Worm (Caenorhabditis elegans) whole organism, late embryonic: ENCODE data around the gene lis-1.
A peak's percentile ranks its signal among the peaks of the same experiment; 100 is the strongest.

ENCODE experiments used
- C08G9.2 ChIP-seq: sonication (generic microtip); optimal IDR thresholded peaks from 2 replicates; lab custom pipeline; 2016; ENCODE audit warnings: mild to moderate bottlenecking, missing genetic modification characterization, moderate library complexity, missing compliant biosample characterization
- C38D4.7 ChIP-seq: fragments of 200-800 bp; sonication (Bioruptor generic); optimal IDR thresholded peaks from 2 replicates; lab custom pipeline; 2018; ENCODE audit warnings: mild to moderate bottlenecking, missing genetic modification characterization, moderate library complexity, missing compliant biosample characterization
- K02D7.2 ChIP-seq: sonication (generic microtip); optimal IDR thresholded peaks from 2 replicates; lab custom pipeline; 2017; ENCODE audit warnings: mild to moderate bottlenecking, missing genetic modification characterization, missing compliant biosample characterization
- K09A11.1 ChIP-seq: sonication (generic microtip); optimal IDR thresholded peaks from 2 replicates; lab custom pipeline; 2017; ENCODE audit warnings: antibody characterized with exemption, mild to moderate bottlenecking, missing genetic modification characterization, missing compliant biosample characterization; ENCODE audit not compliant: insufficient read depth
- T23F11.4 ChIP-seq: fragments of 200-800 bp; sonication (Bioruptor generic); optimal IDR thresholded peaks from 2 replicates; lab custom pipeline; 2018; ENCODE audit warnings: mild to moderate bottlenecking, missing genetic modification characterization, missing compliant biosample characterization
- Y22D7AL.16 ChIP-seq: sonication (generic microtip); optimal IDR thresholded peaks from 2 replicates; lab custom pipeline; 2016; ENCODE audit warnings: missing genetic modification characterization, missing compliant biosample characterization
- ahr-1 ChIP-seq: sonication (generic microtip); optimal IDR thresholded peaks from 2 replicates; lab custom pipeline; 2016; ENCODE audit warnings: missing genetic modification characterization, missing compliant biosample characterization
- ceh-14 ChIP-seq: sonication (generic microtip); optimal IDR thresholded peaks from 2 replicates; lab custom pipeline; 2016; ENCODE audit warnings: missing genotype, missing genetic modification characterization, missing compliant biosample characterization
- ceh-18 ChIP-seq: sonication (generic microtip); optimal IDR thresholded peaks from 2 replicates; lab custom pipeline; 2016; ENCODE audit warnings: missing genetic modification characterization, missing compliant biosample characterization
- ceh-19 ChIP-seq: fragments of 200-800 bp; sonication (Bioruptor generic); optimal IDR thresholded peaks from 2 replicates; lab custom pipeline; 2018; ENCODE audit warnings: mild to moderate bottlenecking, missing genetic modification characterization, missing compliant biosample characterization
- ceh-22 ChIP-seq: sonication (generic microtip); optimal IDR thresholded peaks from 2 replicates; lab custom pipeline; 2017; ENCODE audit warnings: missing biosample characterization, missing genetic modification characterization
- ceh-24 ChIP-seq: sonication (generic microtip); optimal IDR thresholded peaks from 2 replicates; lab custom pipeline; 2016; ENCODE audit warnings: mild to moderate bottlenecking, missing genetic modification characterization, missing compliant biosample characterization
- ceh-30 ChIP-seq: fragments of 150-350 bp; optimal IDR thresholded peaks from 2 replicates; lab custom pipeline; 2014; ENCODE audit warnings: missing biosample characterization, missing genetic modification characterization
- ceh-31 ChIP-seq: sonication (generic microtip); optimal IDR thresholded peaks from 2 replicates; lab custom pipeline; 2016; ENCODE audit warnings: missing genetic modification characterization, missing compliant biosample characterization
- ceh-45 ChIP-seq: fragments of 200-800 bp; sonication (Bioruptor generic); IDR thresholded peaks from 2 replicates; pipeline ENCODE4 v1.3.6; 2022; ENCODE audit warnings: missing genetic modification reagents, missing genetic modification characterization, missing compliant biosample characterization
- ceh-6 ChIP-seq: fragments of 200-800 bp; sonication (Bioruptor generic); optimal IDR thresholded peaks from 2 replicates; lab custom pipeline; 2018; ENCODE audit warnings: mild to moderate bottlenecking, missing genetic modification characterization, missing compliant biosample characterization
- ceh-9 ChIP-seq: sonication (generic microtip); optimal IDR thresholded peaks from 2 replicates; lab custom pipeline; 2016; ENCODE audit warnings: mild to moderate bottlenecking, missing genetic modification characterization, inconsistent platforms, missing compliant biosample characterization
- che-1 ChIP-seq: sonication (generic microtip); optimal IDR thresholded peaks from 2 replicates; lab custom pipeline; 2016; ENCODE audit warnings: mild to moderate bottlenecking, missing genetic modification characterization, missing compliant biosample characterization
- dmd-4 ChIP-seq: sonication (generic microtip); optimal IDR thresholded peaks from 2 replicates; lab custom pipeline; 2016; ENCODE audit warnings: borderline replicate concordance, missing genetic modification characterization, missing compliant biosample characterization
- dve-1 ChIP-seq: sonication (generic microtip); optimal IDR thresholded peaks from 2 replicates; lab custom pipeline; 2017; ENCODE audit warnings: antibody characterized with exemption, mild to moderate bottlenecking, missing genetic modification characterization, missing compliant biosample characterization
- elt-2 ChIP-seq: sonication (generic microtip); optimal IDR thresholded peaks from 2 replicates; lab custom pipeline; 2016; ENCODE audit warnings: missing genetic modification reagents, missing genetic modification characterization, missing compliant biosample characterization
- ets-4 ChIP-seq: sonication (generic microtip); optimal IDR thresholded peaks from 2 replicates; lab custom pipeline; 2016; ENCODE audit warnings: missing genetic modification characterization, missing compliant biosample characterization
- fax-1 ChIP-seq: sonication (generic microtip); optimal IDR thresholded peaks from 2 replicates; lab custom pipeline; 2016; ENCODE audit warnings: missing genotype, missing genetic modification characterization, missing compliant biosample characterization
- fkh-10 ChIP-seq: fragments of 150-350 bp; optimal IDR thresholded peaks from 2 replicates; lab custom pipeline; 2014; ENCODE audit warnings: missing biosample characterization, missing genetic modification reagents, missing genetic modification characterization
- fkh-6 ChIP-seq: sonication (generic microtip); optimal IDR thresholded peaks from 2 replicates; lab custom pipeline; 2016; ENCODE audit warnings: missing genetic modification characterization, missing compliant biosample characterization
- gmeb-2 ChIP-seq: sonication (generic microtip); optimal IDR thresholded peaks from 2 replicates; lab custom pipeline; 2016; ENCODE audit warnings: missing genetic modification characterization, inconsistent platforms, missing compliant biosample characterization
- hlh-13 ChIP-seq: fragments of 200-800 bp; sonication (Bioruptor generic); optimal IDR thresholded peaks from 2 replicates; lab custom pipeline; 2018; ENCODE audit warnings: mild to moderate bottlenecking, missing genetic modification characterization, missing compliant biosample characterization
- hlh-15 ChIP-seq: sonication (generic microtip); optimal IDR thresholded peaks from 2 replicates; lab custom pipeline; 2016; ENCODE audit warnings: missing genetic modification characterization, missing compliant biosample characterization
- hlh-30 ChIP-seq: sonication (generic microtip); optimal IDR thresholded peaks from 2 replicates; lab custom pipeline; 2017; ENCODE audit warnings: antibody characterized with exemption, missing genetic modification characterization, missing compliant biosample characterization; ENCODE audit not compliant: insufficient read depth
- lin-11 ChIP-seq: fragments of 200-800 bp; sonication (Bioruptor generic); optimal IDR thresholded peaks from 2 replicates; lab custom pipeline; 2018; ENCODE audit warnings: mild to moderate bottlenecking, missing genetic modification characterization, missing compliant biosample characterization
- madf-2 ChIP-seq: sonication (generic microtip); optimal IDR thresholded peaks from 2 replicates; lab custom pipeline; 2017; ENCODE audit warnings: missing genetic modification characterization, missing compliant biosample characterization
- mec-3 ChIP-seq: sonication (generic microtip); optimal IDR thresholded peaks from 2 replicates; lab custom pipeline; 2016; ENCODE audit warnings: borderline replicate concordance, missing genetic modification characterization, missing compliant biosample characterization
- npax-4 ChIP-seq: sonication (generic microtip); optimal IDR thresholded peaks from 2 replicates; lab custom pipeline; 2016; ENCODE audit warnings: missing genetic modification characterization, missing compliant biosample characterization
- odd-2 ChIP-seq: sonication (generic microtip); optimal IDR thresholded peaks from 2 replicates; lab custom pipeline; 2017; ENCODE audit warnings: antibody characterized with exemption, mild to moderate bottlenecking, missing genetic modification characterization, missing compliant biosample characterization
- pat-9 ChIP-seq: fragments of 200-800 bp; sonication (Bioruptor generic); optimal IDR thresholded peaks from 2 replicates; lab custom pipeline; 2018; ENCODE audit warnings: mild to moderate bottlenecking, missing genetic modification characterization, moderate library complexity, missing compliant biosample characterization
- pha-2 ChIP-seq: sonication (generic microtip); optimal IDR thresholded peaks from 2 replicates; lab custom pipeline; 2017; ENCODE audit warnings: mild to moderate bottlenecking, missing genetic modification characterization, missing compliant biosample characterization
- pha-4 ChIP-seq: fragments of 150-350 bp; optimal IDR thresholded peaks from 2 replicates; lab custom pipeline; 2018; ENCODE audit warnings: missing biosample characterization, missing genetic modification reagents, missing genetic modification characterization
- ref-2 ChIP-seq: sonication (generic microtip); optimal IDR thresholded peaks from 2 replicates; lab custom pipeline; 2016; ENCODE audit warnings: missing genetic modification characterization, missing compliant biosample characterization
- rnt-1 ChIP-seq: sonication (generic microtip); optimal IDR thresholded peaks from 2 replicates; lab custom pipeline; 2016; ENCODE audit warnings: missing genetic modification characterization, missing compliant biosample characterization
- sdc-2 ChIP-seq: sonication (generic microtip); optimal IDR thresholded peaks from 2 replicates; lab custom pipeline; 2016; ENCODE audit warnings: missing genotype, missing genetic modification characterization, missing compliant biosample characterization
- sox-4 ChIP-seq: sonication (generic microtip); optimal IDR thresholded peaks from 2 replicates; lab custom pipeline; 2017; ENCODE audit warnings: mild to moderate bottlenecking, missing genetic modification characterization, inconsistent platforms, missing compliant biosample characterization
- syd-9 ChIP-seq: sonication (generic microtip); optimal IDR thresholded peaks from 2 replicates; lab custom pipeline; 2016; ENCODE audit warnings: mild to moderate bottlenecking, missing genetic modification characterization, moderate library complexity, missing compliant biosample characterization
- tbx-2 ChIP-seq: sonication (generic microtip); optimal IDR thresholded peaks from 2 replicates; lab custom pipeline; 2016; ENCODE audit warnings: missing genetic modification characterization, missing compliant biosample characterization
- ttx-3 ChIP-seq: sonication (generic microtip); optimal IDR thresholded peaks from 2 replicates; lab custom pipeline; 2016; ENCODE audit warnings: missing genetic modification reagents, missing genetic modification characterization, missing compliant biosample characterization
- unc-3 ChIP-seq, 2 experiments: fragments of 200-800 bp in 1 of 2; sonication (Bioruptor generic) in 1 of 2; sonication (generic microtip) in 1 of 2; conservative IDR thresholded peaks in 1 of 2; optimal IDR thresholded peaks in 1 of 2; 2 replicates each; pipeline versions ENCODE4 v1.3.6 to Lab custom; 2016 to 2022; ENCODE audit warnings: missing compliant biosample characterization in 2 of 2, missing genetic modification characterization in 2 of 2, missing genetic modification reagents in 1 of 2
- unc-42 ChIP-seq: sonication (generic microtip); optimal IDR thresholded peaks from 2 replicates; lab custom pipeline; 2016; ENCODE audit warnings: missing genotype, missing genetic modification characterization, missing compliant biosample characterization
- zip-5 ChIP-seq: sonication (generic microtip); optimal IDR thresholded peaks from 2 replicates; lab custom pipeline; 2016; ENCODE audit warnings: missing genetic modification characterization, missing compliant biosample characterization

lis-1 gene

DNA sequence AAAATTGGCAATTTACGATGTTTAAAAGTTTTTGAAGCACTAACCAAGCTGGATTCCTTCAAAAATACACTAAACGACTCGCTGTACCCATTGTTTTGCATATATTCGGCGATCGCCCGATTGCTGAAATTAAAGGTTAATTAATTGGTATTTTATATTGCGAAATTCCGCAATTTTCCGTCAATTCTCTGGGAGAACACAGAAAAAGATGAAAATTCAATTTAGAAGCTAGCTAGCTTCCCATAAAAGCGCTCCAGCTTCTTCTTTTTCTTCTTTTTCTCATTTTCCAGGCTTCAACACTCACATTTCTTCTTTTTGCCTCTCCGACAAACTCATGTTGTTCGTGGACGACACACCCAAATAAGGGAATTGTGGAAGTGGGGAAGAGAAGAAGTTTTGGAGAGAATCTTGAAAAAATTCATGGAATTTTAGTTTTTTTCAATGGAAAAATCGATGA lies at the start of gene lis-1:
Gene lis-1, minus strand, starts transcription at position 407 of the 457 bp plus-strand sequence.
- TF ChIP-seq ceh-31 (tag; lab: Kevin White, UChicago) (peak; percentile 12), fax-1 (no peak), unc-42 (peak; percentile 83)

DNA sequence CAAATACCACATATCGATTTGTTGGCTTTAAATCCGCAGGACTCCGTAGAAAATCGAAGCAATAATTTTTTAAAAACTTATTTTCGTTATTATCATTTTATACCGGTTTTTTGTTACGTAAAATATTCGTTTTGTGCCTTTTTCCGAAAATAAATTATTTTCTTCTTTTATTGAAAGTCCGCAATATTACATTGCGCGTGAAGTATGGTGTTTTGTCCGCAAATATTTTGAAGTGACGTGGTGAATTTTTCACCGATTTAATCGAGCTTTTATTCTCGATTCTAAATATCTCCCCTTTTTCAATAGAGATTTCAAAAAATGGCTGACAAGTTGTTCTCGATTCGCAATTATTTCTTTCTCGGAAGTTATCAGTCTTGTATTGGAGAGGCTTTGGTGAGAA lies 49.5 kb upstream of the lis-1 start, which contains the start of gene cope-1:
Gene cope-1, plus strand, starts transcription at position 229 of the 400 bp plus-strand sequence.
- TF ChIP-seq C38D4.7 (GFP tag; lab: Kevin White, UChicago), result no peak
- no peak for TF ChIP-seq pha-4 (tag; lab: Kevin White, UChicago)
- no peak for TF ChIP-seq ahr-1
- no peak for TF ChIP-seq pat-9 (tag; lab: Kevin White, UChicago)
- TF ChIP-seq hlh-15 (tag; lab: Kevin White, UChicago), result no peak
- TF ChIP-seq ceh-9, result no peak
- no peak for TF ChIP-seq unc-3 (GFP tag; conservative IDR thresholded peaks at IDR 0.05; lab: Robert Waterston, UW)
- TF ChIP-seq unc-3 (tag; optimal IDR thresholded peaks at IDR 0.05; lab: Kevin White, UChicago), result no peak
- no peak for TF ChIP-seq Y22D7AL.16
- no peak for TF ChIP-seq fkh-10 (GFP tag; lab: Kevin White, UChicago)
- no peak for TF ChIP-seq ref-2 (tag; lab: Kevin White, UChicago)
- no peak for TF ChIP-seq ceh-30 (tag; lab: Kevin White, UChicago)
- TF ChIP-seq C08G9.2 (tag; lab: Kevin White, UChicago), result no peak
- no peak for TF ChIP-seq mec-3 (tag; lab: Kevin White, UChicago)
- TF ChIP-seq tbx-2, result no peak
- TF ChIP-seq ceh-45, result no peak
- TF ChIP-seq ttx-3 (tag; lab: Kevin White, UChicago), result no peak
- no peak for TF ChIP-seq dmd-4 (tag; lab: Kevin White, UChicago)

DNA sequence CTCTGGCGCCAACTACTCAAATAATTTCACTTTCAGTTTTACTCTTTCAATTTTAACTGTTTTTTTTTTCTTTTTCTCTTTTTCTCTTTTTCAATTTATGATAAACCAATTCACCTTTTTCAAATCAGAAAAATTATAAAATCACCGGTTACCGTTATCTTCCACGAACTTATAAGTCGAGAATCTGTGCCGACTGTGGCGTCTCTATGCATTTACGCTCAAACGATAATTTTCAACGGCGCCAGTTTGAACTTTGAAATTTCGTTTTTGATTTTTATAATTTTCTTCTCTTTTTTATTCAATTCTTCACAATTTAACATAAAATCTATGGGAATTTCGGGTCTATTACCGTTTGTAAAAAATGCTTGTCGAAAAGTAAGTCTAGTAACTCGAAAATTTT lies 46.9 kb upstream of the lis-1 start, which contains the start of gene exo-1:
Gene exo-1, plus strand, starts transcription at position 101 of the 400 bp plus-strand sequence.
- no peak for TF ChIP-seq sdc-2 (tag; lab: Kevin White, UChicago)
- no peak for TF ChIP-seq ceh-18 (tag; lab: Kevin White, UChicago)
- no peak for TF ChIP-seq ceh-6
- TF ChIP-seq gmeb-2 (tag; lab: Kevin White, UChicago), result no peak
- TF ChIP-seq tbx-2, result peak; percentile 31
- TF ChIP-seq C38D4.7 (GFP tag; lab: Kevin White, UChicago), result no peak
- TF ChIP-seq unc-42, result no peak
- no peak for TF ChIP-seq dmd-4 (tag; lab: Kevin White, UChicago)
- TF ChIP-seq sox-4, result no peak
- no peak for TF ChIP-seq ttx-3 (tag; lab: Kevin White, UChicago)
- no peak for TF ChIP-seq zip-5
- TF ChIP-seq ceh-19 (GFP tag; lab: Kevin White, UChicago), result no peak
- no peak for TF ChIP-seq ahr-1
- TF ChIP-seq elt-2 (tag; lab: Kevin White, UChicago), result peak; percentile 17
- no peak for TF ChIP-seq pha-2 (tag; lab: Kevin White, UChicago)
- TF ChIP-seq hlh-30, result no peak
- no peak for TF ChIP-seq pha-4 (tag; lab: Kevin White, UChicago)
- TF ChIP-seq ets-4, result peak; percentile 56
- no peak for TF ChIP-seq fkh-10 (GFP tag; lab: Kevin White, UChicago)
- no peak for TF ChIP-seq ceh-9
- no peak for TF ChIP-seq ceh-14 (tag; lab: Kevin White, UChicago)
- TF ChIP-seq odd-2 (tag; lab: Kevin White, UChicago), result no peak
- no peak for TF ChIP-seq fkh-6
- TF ChIP-seq C08G9.2 (tag; lab: Kevin White, UChicago), result peak; percentile 26
- no peak for TF ChIP-seq madf-2 (tag; lab: Kevin White, UChicago)
- TF ChIP-seq npax-4 (tag; lab: Kevin White, UChicago), result no peak
- no peak for TF ChIP-seq dve-1 (tag; lab: Kevin White, UChicago)
- no peak for TF ChIP-seq hlh-13 (GFP tag; lab: Kevin White, UChicago)
- no peak for TF ChIP-seq K09A11.1 (tag; lab: Kevin White, UChicago)
- no peak for TF ChIP-seq che-1 (tag; lab: Kevin White, UChicago)
- no peak for TF ChIP-seq syd-9
- no peak for TF ChIP-seq ceh-22
- no peak for TF ChIP-seq lin-11 (tag; lab: Kevin White, UChicago)
- TF ChIP-seq K02D7.2 (tag; lab: Kevin White, UChicago), result no peak
- peak; percentile 6 for TF ChIP-seq rnt-1 (tag; lab: Kevin White, UChicago)
- no peak for TF ChIP-seq T23F11.4 (GFP tag; lab: Kevin White, UChicago)
- TF ChIP-seq ceh-45, result no peak
- no peak for TF ChIP-seq ceh-24 (tag; lab: Kevin White, UChicago)
